Fruit fly (Drosophila melanogaster) S2 (cell line): ENCODE data around the gene Or67d.

ENCODE experiments used
- CG8478 ChIP-seq: fragments of >200 bp; optimal IDR thresholded peaks from 2 replicates; lab custom pipeline; 2018
- CTCF ChIP-seq, 2 experiments: fragments of >200 bp; optimal IDR thresholded peaks; 2 replicates each; lab custom pipeline; 2018

DNA sequence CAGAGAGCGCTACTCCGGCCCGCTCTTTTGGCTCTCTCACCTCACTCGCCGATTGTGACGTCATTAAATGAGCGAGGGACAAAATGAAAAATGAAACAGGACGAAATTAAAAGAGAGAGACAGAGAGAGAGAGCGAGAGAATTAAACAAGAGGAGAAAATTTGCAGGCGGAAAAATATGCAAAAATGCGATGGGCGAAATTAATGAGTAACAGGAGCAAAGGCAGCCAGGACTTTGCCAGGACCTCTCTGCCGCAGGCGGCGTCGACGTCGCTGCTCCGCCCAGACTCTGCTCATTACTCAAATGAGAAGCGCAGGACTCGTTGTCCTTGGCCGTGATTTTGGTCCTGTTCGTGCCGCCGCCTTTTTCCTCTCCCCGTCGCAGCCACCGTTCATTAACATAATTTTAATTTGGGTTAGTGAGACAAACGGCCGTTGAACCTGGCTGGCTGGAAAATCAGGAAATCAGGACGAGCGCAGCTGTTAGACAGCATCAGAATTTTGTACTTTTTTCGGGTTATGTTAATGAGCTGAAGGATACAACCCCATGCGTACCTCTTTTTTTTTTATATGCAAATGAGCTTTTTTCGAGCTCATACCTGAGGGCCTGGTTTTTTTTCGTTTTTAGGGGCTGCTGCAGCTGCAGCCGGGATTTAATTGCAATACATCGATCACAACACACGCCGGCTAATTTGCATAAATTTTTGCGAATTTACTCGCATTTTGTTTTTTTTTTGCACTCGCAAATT is 35.2 kb downstream of the Or67d start:
- TF ChIP-seq CTCF (optimal IDR thresholded peaks at IDR 0.05; lab: Kevin White, UChicago) (no peak), CG8478 (lab: Kevin White, UChicago) (no peak)
